Worm (Caenorhabditis elegans): ENCODE results near the gene nspd-2.

Gene nspd-2

ce11 chrIV:9821621-9822020 is 22.2 kb upstream of the nspd-2 start, which contains the start of gene col-123:
Gene col-123 (plus strand): TSS chrIV:9821921.
- no peak for TF ChIP-seq lin-38 (GFP tag; IDR thresholded peaks at IDR 0.05)
- no peak for TF ChIP-seq Y75B8A.6 (GFP tag; IDR thresholded peaks at IDR 0.05)
- no peak for TF ChIP-seq tag-97 (GFP tag; IDR thresholded peaks at IDR 0.05)
- TF ChIP-seq nhr-6 (tag; optimal IDR thresholded peaks at IDR 0.05): no peak
- TF ChIP-seq lin-13 (GFP tag; optimal IDR thresholded peaks at IDR 0.05): no peak
- no peak for TF ChIP-seq ztf-7 (tag; optimal IDR thresholded peaks at IDR 0.05)
- no peak for TF ChIP-seq spr-1 (tag; optimal IDR thresholded peaks at IDR 0.05)
- TF ChIP-seq daf-8 (GFP tag; IDR thresholded peaks at IDR 0.05): no peak
- no peak for TF ChIP-seq T26A8.4 (GFP tag; IDR thresholded peaks at IDR 0.05)
- no peak for TF ChIP-seq fos-1 (tag; optimal IDR thresholded peaks at IDR 0.05)
- no peak for TF ChIP-seq F49E8.2 (tag; optimal IDR thresholded peaks at IDR 0.05; ENCODE audit: borderline replicate concordance)
- no peak for TF ChIP-seq fkh-10 (GFP tag; optimal IDR thresholded peaks at IDR 0.05)

- TF ChIP-seq lin-1 (GFP tag; IDR thresholded peaks at IDR 0.05): no peak
- TF ChIP-seq daf-16 (GFP tag; optimal IDR thresholded peaks at IDR 0.05): no peak
- no peak for TF ChIP-seq daf-16 (tag; optimal IDR thresholded peaks at IDR 0.05)
- peak; percentile 71 for TF ChIP-seq set-16 (GFP tag; IDR thresholded peaks at IDR 0.05)
- no peak for TF ChIP-seq arid-1 (GFP tag; conservative IDR thresholded peaks at IDR 0.05)
Measured at ce11 chrIV:9822585-9822984, 21.3 kb upstream of the nspd-2 start.

- no peak for TF ChIP-seq spr-1 (tag; optimal IDR thresholded peaks at IDR 0.05)
- no peak for TF ChIP-seq hif-1 (tag; optimal IDR thresholded peaks at IDR 0.05)
- no peak for TF ChIP-seq nhr-28 (tag; optimal IDR thresholded peaks at IDR 0.05)
- TF ChIP-seq daf-8 (GFP tag; IDR thresholded peaks at IDR 0.05): no peak
Measured at ce11 chrIV:9824480-9824879, 19.4 kb upstream of the nspd-2 start, which contains the start of gene catp-6. Gene catp-6 (minus strand): TSS chrIV:9824580.

- TF ChIP-seq arid-1 (GFP tag; conservative IDR thresholded peaks at IDR 0.05) (no peak), lim-7 (GFP tag; IDR thresholded peaks at IDR 0.05) (no peak), snpc-1.2 (GFP tag; IDR thresholded peaks at IDR 0.05) (peak; percentile 80), php-3 (GFP tag; IDR thresholded peaks at IDR 0.05) (no peak), F10B5.3 (tag; optimal IDR thresholded peaks at IDR 0.05) (no peak), tra-1 (GFP tag; IDR thresholded peaks at IDR 0.05) (0 out of 2 replicates have a peak, but pooled peaks have one; percentile 53), nhr-6 (tag; optimal IDR thresholded peaks at IDR 0.05) (no peak), zip-2 (tag; optimal IDR thresholded peaks at IDR 0.05) (no peak), nhr-102 (tag; optimal IDR thresholded peaks at IDR 0.05) (no peak), dve-1 (tag; optimal IDR thresholded peaks at IDR 0.05; ENCODE audit: insufficient read depth) (no peak), lin-15B (tag; optimal IDR thresholded peaks at IDR 0.05) (no peak), ceh-20 (GFP tag; IDR thresholded peaks at IDR 0.05) (no peak), vab-7 (GFP tag; IDR thresholded peaks at IDR 0.05) (no peak), mes-2 (tag; optimal IDR thresholded peaks at IDR 0.05; ENCODE audit: poor library complexity, severe bottlenecking) (peak; percentile 8), nhr-28 (tag; optimal IDR thresholded peaks at IDR 0.05) (peak; percentile 3), pqm-1 (tag; optimal IDR thresholded peaks at IDR 0.05) (peak; percentile 27), mdl-1 (tag; optimal IDR thresholded peaks at IDR 0.05) (peak in 1 of 2 experiments; percentile 17), lin-38 (GFP tag; IDR thresholded peaks at IDR 0.05) (peak; percentile 95), unc-130 (GFP tag; optimal IDR thresholded peaks at IDR 0.05) (peak; percentile 8), F49E8.2 (tag; optimal IDR thresholded peaks at IDR 0.05; ENCODE audit: borderline replicate concordance) (peak; percentile 5), dpl-1 (GFP tag; optimal IDR thresholded peaks at IDR 0.05) (peak; percentile 71)
Measured at ce11 chrIV:9825196-9825744, 18.6 kb upstream of the nspd-2 start, which contains the start of gene mtr-4. Gene mtr-4 (plus strand): TSS chrIV:9825694.
